Worm (Caenorhabditis elegans) whole organism, L1 larva: ENCODE measurements around the gene T11F9.21.
A peak's percentile ranks its signal among the peaks of the same experiment; 100 is the strongest.

ENCODE experiments used
- C16A3.4 ChIP-seq: fragments of 150-350 bp; optimal IDR thresholded peaks from 2 replicates; lab custom pipeline; 2014; ENCODE audit warnings: missing biosample characterization, missing genetic modification characterization
- Y116A8C.19 ChIP-seq: sonication (generic microtip); optimal IDR thresholded peaks from 2 replicates; lab custom pipeline; 2016; ENCODE audit warnings: missing compliant biosample characterization, missing genetic modification characterization, borderline replicate concordance
- ceh-8 ChIP-seq: fragments of 200-800 bp; sonication (Bioruptor generic); optimal IDR thresholded peaks from 2 replicates; lab custom pipeline; 2018; ENCODE audit warnings: mild to moderate bottlenecking, missing genetic modification characterization, moderate library complexity, missing compliant biosample characterization
- ceh-88 ChIP-seq: fragments of 200-800 bp; sonication (Bioruptor generic); IDR thresholded peaks from 2 replicates; pipeline ENCODE4 v1.3.6; 2022; ENCODE audit warnings: missing genetic modification characterization, missing compliant biosample characterization
- ceh-90 ChIP-seq: sonication (generic microtip); optimal IDR thresholded peaks from 2 replicates; lab custom pipeline; 2016; ENCODE audit warnings: missing genetic modification characterization, missing compliant biosample characterization
- ces-1 ChIP-seq: fragments of 150-350 bp; optimal IDR thresholded peaks from 2 replicates; lab custom pipeline; 2014; ENCODE audit warnings: missing biosample characterization, missing genetic modification reagents, missing genetic modification characterization
- dsc-1 ChIP-seq: sonication (generic microtip); optimal IDR thresholded peaks from 2 replicates; lab custom pipeline; 2016; ENCODE audit warnings: mild to moderate bottlenecking, missing genetic modification characterization, missing compliant biosample characterization
- efl-1 ChIP-seq, 4 experiments: fragments of 150-350 bp; optimal IDR thresholded peaks in 3 of 4; peaks in 1 of 4; 1 replicate in 1 of 4; 2 replicates in 3 of 4; lab custom pipeline; 2014; ENCODE audit warnings: missing biosample characterization in 2 of 4, missing genetic modification characterization in 2 of 4, missing genetic modification reagents in 2 of 4
- egl-13 ChIP-seq: sonication (generic microtip); optimal IDR thresholded peaks from 2 replicates; lab custom pipeline; 2016; ENCODE audit warnings: missing genotype, missing genetic modification reagents, missing genetic modification characterization, missing compliant biosample characterization
- fos-1 ChIP-seq: fragments of 150-350 bp; optimal IDR thresholded peaks from 2 replicates; lab custom pipeline; 2014; ENCODE audit warnings: missing biosample characterization, missing genetic modification characterization
- hlh-4 ChIP-seq: sonication (generic microtip); optimal IDR thresholded peaks from 2 replicates; lab custom pipeline; 2016; ENCODE audit warnings: mild to moderate bottlenecking, missing genetic modification characterization, missing compliant biosample characterization
- isw-1 ChIP-seq: fragments of 200-800 bp; sonication (Bioruptor generic); IDR thresholded peaks from 2 replicates; pipeline ENCODE4 v1.3.6; 2022; ENCODE audit warnings: missing genetic modification characterization, missing compliant biosample characterization
- jun-1 ChIP-seq: fragments of 150-350 bp; optimal IDR thresholded peaks from 2 replicates; lab custom pipeline; 2014; ENCODE audit warnings: missing biosample characterization, missing genetic modification reagents, missing genetic modification characterization
- lin-13 ChIP-seq: fragments of 150-350 bp; optimal IDR thresholded peaks from 2 replicates; lab custom pipeline; 2014; ENCODE audit warnings: missing biosample characterization, missing genetic modification reagents, missing genetic modification characterization
- lin-14 ChIP-seq: fragments of 200-800 bp; sonication (Bioruptor generic); optimal IDR thresholded peaks from 2 replicates; lab custom pipeline; 2018; ENCODE audit warnings: mild to moderate bottlenecking, missing genetic modification characterization, moderate library complexity, missing compliant biosample characterization
- lin-39 ChIP-seq: fragments of 150-350 bp; optimal IDR thresholded peaks from 2 replicates; lab custom pipeline; 2014; ENCODE audit warnings: missing biosample characterization, missing genetic modification reagents, missing genetic modification characterization
- lsy-2 ChIP-seq, 2 experiments: fragments of 150-350 bp; optimal IDR thresholded peaks; 2 replicates each; lab custom pipeline; 2014; ENCODE audit warnings: missing biosample characterization in 2 of 2, missing genetic modification characterization in 2 of 2
- mab-9 ChIP-seq: fragments of 200-800 bp; sonication (Bioruptor generic); IDR thresholded peaks from 2 replicates; pipeline ENCODE4 v1.3.6; 2022; ENCODE audit warnings: missing genetic modification reagents, missing genetic modification characterization, missing compliant biosample characterization
- mdl-1 ChIP-seq, 2 experiments: fragments of 150-350 bp; optimal IDR thresholded peaks; 2 replicates each; lab custom pipeline; 2014 to 2017; ENCODE audit warnings: missing biosample characterization in 2 of 2, missing genetic modification characterization in 2 of 2, inconsistent platforms in 1 of 2
- mef-2 ChIP-seq: fragments of 150-350 bp; optimal IDR thresholded peaks from 2 replicates; lab custom pipeline; 2014; ENCODE audit warnings: missing biosample characterization, missing genetic modification characterization
- mep-1 ChIP-seq: fragments of 150-350 bp; optimal IDR thresholded peaks from 2 replicates; lab custom pipeline; 2014; ENCODE audit warnings: missing biosample characterization, missing genetic modification characterization
- nhr-11 ChIP-seq: fragments of 150-350 bp; optimal IDR thresholded peaks from 2 replicates; lab custom pipeline; 2014; ENCODE audit warnings: missing biosample characterization, missing genetic modification characterization
- nhr-20 ChIP-seq: sonication (generic microtip); optimal IDR thresholded peaks from 2 replicates; lab custom pipeline; 2016; ENCODE audit warnings: mild to moderate bottlenecking, missing genetic modification characterization, missing compliant biosample characterization
- nhr-71 ChIP-seq: sonication (generic microtip); optimal IDR thresholded peaks from 2 replicates; lab custom pipeline; 2016; ENCODE audit warnings: mild to moderate bottlenecking, missing genetic modification characterization, moderate library complexity, missing compliant biosample characterization
- nhr-76 ChIP-seq: sonication (generic microtip); optimal IDR thresholded peaks from 2 replicates; lab custom pipeline; 2017; ENCODE audit warnings: missing biosample characterization, missing genetic modification characterization
- nhr-77 ChIP-seq: fragments of 150-350 bp; optimal IDR thresholded peaks from 2 replicates; lab custom pipeline; 2014; ENCODE audit warnings: missing biosample characterization, missing genetic modification characterization
- pax-3 ChIP-seq: fragments of 200-800 bp; sonication (Bioruptor generic); optimal IDR thresholded peaks from 2 replicates; lab custom pipeline; 2018; ENCODE audit warnings: mild to moderate bottlenecking, missing genetic modification characterization, moderate library complexity, missing compliant biosample characterization
- pqm-1 ChIP-seq: sonication (generic microtip); optimal IDR thresholded peaks from 3 replicates; lab custom pipeline; 2017; ENCODE audit warnings: missing biosample characterization, missing genetic modification characterization
- rnt-1 ChIP-seq: sonication (generic microtip); optimal IDR thresholded peaks from 2 replicates; lab custom pipeline; 2016; ENCODE audit warnings: mild to moderate bottlenecking, missing genetic modification characterization, moderate library complexity, missing compliant biosample characterization
- skn-1 ChIP-seq: fragments of 150-350 bp; optimal IDR thresholded peaks from 2 replicates; lab custom pipeline; 2014; ENCODE audit warnings: missing biosample characterization, missing genetic modification characterization
- snu-23 ChIP-seq: sonication (generic microtip); optimal IDR thresholded peaks from 2 replicates; lab custom pipeline; 2016; ENCODE audit warnings: missing genetic modification characterization, missing compliant biosample characterization
- sox-4 ChIP-seq: sonication (generic microtip); optimal IDR thresholded peaks from 2 replicates; lab custom pipeline; 2016; ENCODE audit warnings: missing genetic modification characterization, missing compliant biosample characterization
- sup-37 ChIP-seq: fragments of 200-800 bp; sonication (Bioruptor generic); optimal IDR thresholded peaks from 2 replicates; lab custom pipeline; 2018; ENCODE audit warnings: mild to moderate bottlenecking, missing genetic modification characterization, missing compliant biosample characterization
- swsn-7 ChIP-seq: sonication (generic microtip); optimal IDR thresholded peaks from 2 replicates; lab custom pipeline; 2016; ENCODE audit warnings: missing genetic modification characterization, missing compliant biosample characterization
- tbx-2 ChIP-seq: sonication (generic microtip); optimal IDR thresholded peaks from 2 replicates; lab custom pipeline; 2016; ENCODE audit warnings: missing genetic modification characterization, missing compliant biosample characterization
- unc-86 ChIP-seq: sonication (generic microtip); optimal IDR thresholded peaks from 2 replicates; lab custom pipeline; 2016; ENCODE audit warnings: missing genetic modification characterization, missing compliant biosample characterization
- unc-98 ChIP-seq: fragments of 200-800 bp; sonication (Bioruptor generic); IDR thresholded peaks from 2 replicates; pipeline ENCODE4 v1.3.6; 2022; ENCODE audit warnings: missing genetic modification characterization, missing compliant biosample characterization
- vab-15 ChIP-seq: sonication (generic microtip); optimal IDR thresholded peaks from 2 replicates; lab custom pipeline; 2017; ENCODE audit warnings: missing genotype, mild to moderate bottlenecking, missing genetic modification characterization, missing compliant biosample characterization
- xbp-1 ChIP-seq: sonication (generic microtip); optimal IDR thresholded peaks from 2 replicates; lab custom pipeline; 2016; ENCODE audit warnings: missing genetic modification characterization, missing compliant biosample characterization
- zag-1 ChIP-seq: fragments of 150-350 bp; optimal IDR thresholded peaks from 2 replicates; lab custom pipeline; 2014; ENCODE audit warnings: missing biosample characterization, missing genetic modification characterization

T11F9.21 gene

DNA sequence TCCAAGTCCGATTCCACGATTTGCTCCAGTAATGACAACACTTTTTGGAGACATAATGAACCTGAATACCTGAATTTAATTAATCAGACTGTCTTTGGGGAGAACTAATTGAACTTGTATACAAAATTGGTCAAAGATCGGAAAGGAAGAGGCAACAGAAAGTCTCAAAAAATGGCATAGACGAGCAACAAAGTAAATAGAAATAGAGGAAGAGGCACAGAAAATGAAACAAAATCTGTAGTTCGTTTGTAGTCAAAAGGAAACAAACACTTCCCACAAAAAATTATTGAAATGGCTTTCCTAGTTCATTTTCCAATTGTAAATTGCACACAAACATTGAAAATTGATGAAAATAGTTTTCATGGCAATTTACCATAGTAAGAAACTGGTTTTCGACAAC, 22.1 kb downstream of the T11F9.21 start, which contains the start of gene C55A6.6:
TSS of gene C55A6.6 (minus strand) at position 61 of the 400 bp plus-strand sequence.
- TF ChIP-seq jun-1 (tag; lab: Kevin White, UChicago), result no peak
- no peak for TF ChIP-seq swsn-7 (tag; lab: Kevin White, UChicago)
- TF ChIP-seq efl-1 (optimal IDR thresholded peaks at IDR 0.05; lab: Kevin White, UChicago), result no peak
- TF ChIP-seq efl-1 (GFP tag; optimal IDR thresholded peaks at IDR 0.05 in 1 of 2; lab: Kevin White, UChicago), result no peak
- TF ChIP-seq fos-1, result no peak
- no peak for TF ChIP-seq ces-1 (GFP tag; lab: Kevin White, UChicago)
- TF ChIP-seq ceh-90 (tag; lab: Kevin White, UChicago), result no peak
- no peak for TF ChIP-seq zag-1
- no peak for TF ChIP-seq lsy-2 (tag; optimal IDR thresholded peaks at IDR 0.05; lab: Kevin White, UChicago)
- TF ChIP-seq lin-13 (GFP tag; lab: Kevin White, UChicago), result no peak

DNA sequence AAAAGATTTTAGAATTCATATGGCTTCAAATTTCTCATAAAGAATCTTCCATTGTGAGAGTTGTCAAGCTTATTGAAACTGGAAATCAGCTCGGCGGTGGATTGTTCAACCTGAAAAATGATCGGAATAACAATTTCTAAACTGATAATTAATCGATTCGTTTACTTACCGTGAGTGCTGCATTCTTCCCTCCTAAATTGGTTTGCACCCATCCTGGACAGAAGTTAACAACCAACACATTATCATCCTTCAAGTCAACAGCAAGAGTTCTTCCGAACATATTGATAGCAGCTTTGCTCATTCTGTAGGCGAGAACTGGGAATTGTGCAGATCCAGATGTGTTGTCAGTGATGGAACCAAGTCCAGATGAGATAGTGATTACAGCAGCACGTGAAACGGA, 22.6 kb downstream of the T11F9.21 start:
- TF ChIP-seq mab-9 (GFP tag; lab: Robert Waterston, UW) (no peak), dsc-1 (peak; percentile 21), ceh-8 (GFP tag; lab: Kevin White, UChicago) (no peak), lin-39 (no peak), mep-1 (no peak), efl-1 (optimal IDR thresholded peaks at IDR 0.05; lab: Kevin White, UChicago) (no peak), efl-1 (GFP tag; optimal IDR thresholded peaks at IDR 0.05 in 1 of 2; lab: Kevin White, UChicago) (peak in 1 of 2 experiments; percentile 31), mdl-1 (tag; optimal IDR thresholded peaks at IDR 0.05; lab: Kevin White, UChicago) (no peak)

DNA sequence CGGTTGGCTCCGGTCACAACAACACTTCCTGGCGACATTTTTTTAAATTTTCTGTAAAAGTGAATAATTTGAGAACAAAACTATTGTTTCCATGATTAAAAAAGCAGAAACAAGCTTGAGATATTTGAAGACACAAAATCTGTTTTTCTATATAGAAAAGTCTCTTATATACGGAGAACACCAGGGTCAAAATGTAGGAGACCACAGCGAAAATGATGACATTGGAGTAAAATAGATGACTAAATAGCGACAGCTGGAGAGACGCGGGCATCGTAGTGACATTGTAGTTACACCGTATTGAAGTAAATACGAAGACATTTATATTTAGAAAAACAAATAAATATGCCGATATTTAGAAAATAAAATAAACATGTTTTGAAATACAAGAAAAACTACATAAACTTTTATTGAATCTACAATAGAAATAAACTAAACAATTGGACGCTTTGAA, 23.6 kb downstream of the T11F9.21 start, which contains the start of gene sdz-8:
TSS of gene sdz-8 (minus strand) at position 51 of the 451 bp plus-strand sequence.
- TF ChIP-seq efl-1 (optimal IDR thresholded peaks at IDR 0.05; lab: Kevin White, UChicago) (no peak), efl-1 (GFP tag; optimal IDR thresholded peaks at IDR 0.05 in 1 of 2; lab: Kevin White, UChicago) (peak in 1 of 2 experiments; percentile 58), egl-13 (no peak), snu-23 (GFP tag; lab: Kevin White, UChicago) (no peak), nhr-77 (tag; lab: Kevin White, UChicago) (no peak), skn-1 (tag; lab: Kevin White, UChicago) (peak; percentile 93), Y116A8C.19 (tag; lab: Kevin White, UChicago) (no peak), lin-14 (peak; percentile 26), unc-98 (GFP tag; lab: Robert Waterston, UW) (no peak), rnt-1 (tag; lab: Kevin White, UChicago) (no peak), nhr-20 (tag; lab: Kevin White, UChicago) (no peak), nhr-71 (tag; lab: Kevin White, UChicago) (no peak), sox-4 (tag; lab: Kevin White, UChicago) (no peak), ceh-88 (GFP tag; lab: Robert Waterston, UW) (no peak), nhr-76 (tag; lab: Kevin White, UChicago) (no peak), C16A3.4 (tag; lab: Kevin White, UChicago) (no peak), isw-1 (GFP tag; lab: Robert Waterston, UW) (no peak), pqm-1 (tag; lab: Kevin White, UChicago) (no peak)

DNA sequence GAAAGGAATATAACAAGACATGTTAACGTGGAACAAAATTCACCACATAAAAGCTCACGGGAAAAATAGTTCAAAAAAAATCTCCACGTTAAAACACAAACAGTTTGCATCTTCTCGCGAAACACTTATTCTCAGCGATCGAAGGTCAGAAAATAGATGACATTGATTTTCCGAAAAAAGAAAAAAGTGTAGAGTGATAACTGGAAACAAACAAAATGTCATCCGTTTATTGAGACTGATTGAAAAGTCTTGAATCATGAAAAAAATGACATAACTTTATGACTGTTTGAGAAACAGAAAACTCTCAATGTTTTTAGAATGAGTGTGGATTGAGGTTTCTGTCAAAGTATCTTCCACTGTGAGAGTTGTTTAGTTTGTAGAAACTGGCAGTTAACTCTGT, 25.2 kb downstream of the T11F9.21 start, which contains the start of gene C55A6.4:
TSS of gene C55A6.4 (minus strand) at position 101 of the 400 bp plus-strand sequence.
- TF ChIP-seq isw-1 (GFP tag; lab: Robert Waterston, UW), result no peak
- TF ChIP-seq ceh-88 (GFP tag; lab: Robert Waterston, UW), result no peak
- no peak for TF ChIP-seq vab-15
- no peak for TF ChIP-seq unc-86 (tag; lab: Kevin White, UChicago)
- no peak for TF ChIP-seq xbp-1
- TF ChIP-seq ces-1 (GFP tag; lab: Kevin White, UChicago), result no peak
- TF ChIP-seq pax-3 (tag; lab: Kevin White, UChicago), result no peak
- TF ChIP-seq nhr-11 (tag; lab: Kevin White, UChicago), result no peak
- TF ChIP-seq ceh-90 (tag; lab: Kevin White, UChicago), result no peak
- TF ChIP-seq hlh-4 (tag; lab: Kevin White, UChicago), result no peak
- no peak for TF ChIP-seq sup-37
- TF ChIP-seq mef-2 (tag; lab: Kevin White, UChicago), result no peak
- no peak for TF ChIP-seq tbx-2
